Fruit fly (Drosophila melanogaster) S2 (cell line): ENCODE data around the gene cad.

Source experiments
- CG8478 ChIP-seq: fragments of >200 bp; optimal IDR thresholded peaks from 2 replicates; lab custom pipeline; 2018
- CTCF ChIP-seq, 2 experiments: fragments of >200 bp; optimal IDR thresholded peaks; 2 replicates each; lab custom pipeline; 2018

Gene cad

dm6 chr2L:20823196-20824105 lies 52.9 kb downstream of the cad start:
- TF ChIP-seq CG8478 (lab: Kevin White, UChicago) (no peak), CTCF (optimal IDR thresholded peaks at IDR 0.05; lab: Kevin White, UChicago) (peak in 1 of 2 experiments; percentile 9)

DNA sequence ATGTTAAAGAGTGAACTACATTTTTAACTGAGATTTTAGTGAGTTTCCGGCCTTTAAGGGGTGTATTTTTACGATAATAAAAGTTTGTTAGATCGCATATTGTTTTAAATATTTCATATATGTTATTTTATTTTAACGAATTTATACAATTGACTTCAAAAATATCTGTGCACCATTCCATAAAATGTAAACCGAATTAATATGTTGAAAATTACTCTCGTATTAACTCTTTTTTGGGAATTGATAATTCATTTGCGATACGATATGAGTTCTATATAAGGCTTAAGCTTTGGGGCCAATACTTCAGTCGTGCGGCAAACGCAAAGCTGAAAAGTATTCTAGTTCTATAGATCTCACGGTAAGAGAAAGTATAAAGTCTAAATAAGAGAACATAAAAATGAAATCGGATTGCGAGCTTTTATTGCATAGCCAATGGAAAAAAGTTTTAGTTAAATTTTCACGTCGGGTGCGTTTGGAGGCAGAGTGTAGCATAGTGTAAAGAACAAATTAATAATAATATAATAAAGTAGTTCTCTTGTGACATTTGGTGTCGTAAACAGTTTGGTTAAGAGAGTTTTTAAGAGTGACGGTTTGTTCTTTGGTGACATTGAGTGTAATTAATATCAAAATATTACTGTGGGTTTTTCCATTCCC lies 53.7 kb downstream of the cad start:
- no peak for TF ChIP-seq CG8478 (lab: Kevin White, UChicago)
- TF ChIP-seq CTCF (optimal IDR thresholded peaks at IDR 0.05; lab: Kevin White, UChicago) = no peak

dm6 chr2L:20825265-20825664 lies 54.7 kb downstream of the cad start:
- TF ChIP-seq CG8478 (lab: Kevin White, UChicago) (no peak), CTCF (optimal IDR thresholded peaks at IDR 0.05; lab: Kevin White, UChicago) (no peak)

- TF ChIP-seq CG8478 (lab: Kevin White, UChicago) (no peak), CTCF (optimal IDR thresholded peaks at IDR 0.05; lab: Kevin White, UChicago) (peak; percentile 77 to 86)
Observed at dm6 chr2L:20826226-20826625, 55.7 kb downstream of the cad start.

- no peak for TF ChIP-seq CTCF (optimal IDR thresholded peaks at IDR 0.05; lab: Kevin White, UChicago)
- TF ChIP-seq CG8478 (lab: Kevin White, UChicago) = no peak
Observed at dm6 chr2L:20827045-20827444, 56.5 kb downstream of the cad start.

DNA sequence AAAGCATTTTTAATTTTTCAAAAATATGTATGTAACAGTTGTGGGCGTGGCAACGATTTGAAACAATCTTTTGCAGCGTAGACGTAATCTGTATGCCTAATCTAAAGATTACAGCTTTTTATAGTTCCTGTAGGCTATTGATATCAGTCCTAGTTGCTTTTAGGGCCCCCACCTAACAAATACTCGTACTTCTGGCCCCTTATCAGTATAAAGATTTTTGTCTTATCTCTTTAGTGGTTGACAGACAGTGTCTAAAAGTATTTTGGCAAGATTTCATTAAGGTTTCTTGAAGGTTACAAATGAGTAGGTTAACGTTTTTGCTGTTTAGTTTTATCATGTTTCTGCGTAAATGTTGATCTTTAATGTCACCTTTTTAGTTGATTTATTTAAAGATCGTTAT lies 58.2 kb downstream of the cad start:
- TF ChIP-seq CTCF (optimal IDR thresholded peaks at IDR 0.05; lab: Kevin White, UChicago) = no peak
- no peak for TF ChIP-seq CG8478 (lab: Kevin White, UChicago)

DNA sequence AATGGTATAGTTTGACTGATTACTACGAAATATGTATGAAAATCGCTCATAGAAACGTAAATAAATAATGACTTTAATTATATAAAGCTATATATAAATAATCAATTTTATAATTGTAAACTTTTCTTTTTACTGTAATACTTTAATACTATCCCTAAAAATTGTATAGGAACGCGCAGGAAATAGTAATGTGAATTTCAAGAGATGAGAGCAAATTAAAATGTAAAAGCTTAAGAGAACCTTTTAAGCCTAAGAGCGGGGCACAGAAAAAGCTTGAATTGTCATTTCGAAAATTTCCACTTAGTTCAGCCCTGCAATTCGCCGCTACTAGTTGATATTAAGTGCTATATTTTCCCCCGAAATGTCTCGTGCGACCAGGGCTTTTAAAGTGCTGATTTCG lies 58.8 kb downstream of the cad start, which contains the start of gene CG31673:
TSS of gene CG31673 (plus strand) at position 301 of the 400 bp plus-strand sequence.
- TF ChIP-seq CTCF (optimal IDR thresholded peaks at IDR 0.05; lab: Kevin White, UChicago) (no peak), CG8478 (lab: Kevin White, UChicago) (no peak)

dm6 chr2L:20829755-20830396 lies 59.3 kb downstream of the cad start:
- TF ChIP-seq CG8478 (lab: Kevin White, UChicago) = no peak

DNA sequence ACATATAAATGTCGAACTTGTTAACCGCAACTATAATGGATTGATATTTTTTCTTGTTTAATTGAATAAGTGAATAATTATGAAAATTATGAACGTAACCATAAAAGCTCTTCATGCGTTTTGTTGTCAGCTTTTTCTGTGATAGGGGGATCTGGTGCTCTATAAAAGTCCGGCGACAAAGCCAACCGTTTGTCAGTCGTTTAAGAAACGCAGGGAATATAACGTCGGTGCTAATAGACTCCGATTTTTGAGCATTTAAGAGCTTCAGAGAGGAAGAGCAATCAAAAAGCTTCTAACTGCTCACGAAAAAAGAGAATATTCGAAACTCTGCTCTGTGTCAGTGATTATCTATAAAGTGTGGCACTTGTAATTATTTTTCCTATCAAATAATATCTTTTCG lies 60.5 kb downstream of the cad start, which contains the start of gene CG31674:
TSS of gene CG31674 (plus strand) at position 203 of the 400 bp plus-strand sequence.
- TF ChIP-seq CTCF (optimal IDR thresholded peaks at IDR 0.05; lab: Kevin White, UChicago) (no peak), CG8478 (lab: Kevin White, UChicago) (no peak)
